Worm (Caenorhabditis elegans) whole organism, L4 larva: ENCODE results near the gene ceh-37.

Experiments
- F10B5.3 ChIP-seq: sonication (generic microtip); optimal IDR thresholded peaks from 2 replicates; lab custom pipeline; 2016; ENCODE audit warnings: mild to moderate bottlenecking, missing genetic modification characterization, missing compliant biosample characterization
- F37D6.2 ChIP-seq: sonication (generic microtip); optimal IDR thresholded peaks from 2 replicates; lab custom pipeline; 2016; ENCODE audit warnings: mild to moderate bottlenecking, missing genetic modification characterization, missing compliant biosample characterization
- Y105C5A.15 ChIP-seq: fragments of 200-800 bp; sonication (Bioruptor generic); IDR thresholded peaks from 2 replicates; pipeline ENCODE4 v1.3.6; 2022; ENCODE audit warnings: missing genetic modification characterization, missing compliant biosample characterization
- Y75B8A.6 ChIP-seq: fragments of 200-800 bp; sonication (Bioruptor generic); IDR thresholded peaks from 2 replicates; pipeline ENCODE4 v1.3.6; 2022; ENCODE audit warnings: missing genetic modification reagents, missing genetic modification characterization, missing compliant biosample characterization
- ZK546.5 ChIP-seq, 2 experiments: sonication (generic microtip); optimal IDR thresholded peaks; 2 replicates each; lab custom pipeline; 2017; ENCODE audit warnings: missing biosample characterization in 2 of 2, missing genetic modification characterization in 2 of 2
- aly-2 ChIP-seq: sonication (generic microtip); optimal IDR thresholded peaks from 2 replicates; lab custom pipeline; 2018; ENCODE audit warnings: missing biosample characterization, missing genetic modification characterization
- arid-1 ChIP-seq: fragments of 200-800 bp; sonication (Bioruptor generic); conservative IDR thresholded peaks from 2 replicates; pipeline ENCODE4 v1.3.6; 2022; ENCODE audit warnings: missing genetic modification reagents, missing genetic modification characterization, missing compliant biosample characterization
- attf-4 ChIP-seq: sonication (generic microtip); optimal IDR thresholded peaks from 3 replicates; lab custom pipeline; 2017; ENCODE audit warnings: missing biosample characterization, missing genetic modification characterization
- ceh-20 ChIP-seq: fragments of 200-800 bp; sonication (Bioruptor generic); IDR thresholded peaks from 2 replicates; pipeline ENCODE4 v1.3.6; 2022; ENCODE audit warnings: missing genetic modification reagents, missing genetic modification characterization, missing compliant biosample characterization
- ceh-28 ChIP-seq: fragments of 150-350 bp; optimal IDR thresholded peaks from 2 replicates; lab custom pipeline; 2014; ENCODE audit warnings: missing biosample characterization, missing genetic modification reagents, missing genetic modification characterization
- ceh-32 ChIP-seq: sonication (generic microtip); optimal IDR thresholded peaks from 2 replicates; lab custom pipeline; 2016; ENCODE audit warnings: mild to moderate bottlenecking, missing genetic modification characterization, missing compliant biosample characterization; ENCODE audit not compliant: poor library complexity
- ceh-62 ChIP-seq: sonication (generic microtip); optimal IDR thresholded peaks from 2 replicates; lab custom pipeline; 2017; ENCODE audit warnings: missing biosample characterization, missing genetic modification characterization
- ceh-82 ChIP-seq: sonication (generic microtip); optimal IDR thresholded peaks from 2 replicates; lab custom pipeline; 2017; ENCODE audit warnings: missing biosample characterization, missing genetic modification characterization
- ces-1 ChIP-seq: fragments of 150-350 bp; sonication (generic microtip); optimal IDR thresholded peaks from 4 replicates; lab custom pipeline; 2014; ENCODE audit warnings: missing biosample characterization, missing genetic modification reagents, missing genetic modification characterization
- daf-12 ChIP-seq: fragments of 150-350 bp; optimal IDR thresholded peaks from 2 replicates; lab custom pipeline; 2014; ENCODE audit warnings: missing biosample characterization, missing genetic modification reagents, missing genetic modification characterization
- daf-16 ChIP-seq, 3 experiments: sonication (generic microtip); optimal IDR thresholded peaks; 2 replicates each; lab custom pipeline; 2016 to 2017; ENCODE audit warnings: missing genetic modification characterization in 3 of 3, missing genetic modification reagents in 3 of 3, mild to moderate bottlenecking in 2 of 3, missing compliant biosample characterization in 2 of 3, missing biosample characterization in 1 of 3, moderate library complexity in 1 of 3
- fkh-10 ChIP-seq: fragments of 150-350 bp; optimal IDR thresholded peaks from 2 replicates; lab custom pipeline; 2014; ENCODE audit warnings: missing biosample characterization, missing genetic modification reagents, missing genetic modification characterization
- lin-13 ChIP-seq: fragments of 150-350 bp; optimal IDR thresholded peaks from 2 replicates; lab custom pipeline; 2014; ENCODE audit warnings: missing biosample characterization, missing genetic modification reagents, missing genetic modification characterization
- lin-15B ChIP-seq: fragments of 150-350 bp; sonication (generic microtip); optimal IDR thresholded peaks from 3 replicates; lab custom pipeline; 2014; ENCODE audit warnings: missing biosample characterization, missing genetic modification characterization
- lin-29 ChIP-seq: fragments of 200-800 bp; sonication (Bioruptor generic); IDR thresholded peaks from 2 replicates; pipeline ENCODE4 v1.3.6; 2022; ENCODE audit warnings: missing genetic modification reagents, missing genetic modification characterization, missing compliant biosample characterization
- lin-38 ChIP-seq: fragments of 200-800 bp; sonication (Bioruptor generic); IDR thresholded peaks from 2 replicates; pipeline ENCODE4 v1.3.6; 2022; ENCODE audit warnings: missing genetic modification reagents, missing genetic modification characterization, missing compliant biosample characterization
- lsy-2 ChIP-seq, 2 experiments: fragments of 150-350 bp in 1 of 2; sonication (generic microtip) in 1 of 2; optimal IDR thresholded peaks; 2 replicates each; lab custom pipeline; 2014 to 2017; ENCODE audit warnings: missing biosample characterization in 2 of 2, missing genetic modification characterization in 2 of 2
- madf-5 ChIP-seq, 2 experiments: fragments of 200-800 bp; sonication (Bioruptor generic); IDR thresholded peaks; 2 replicates each; pipeline ENCODE4 v1.3.6; 2022; ENCODE audit warnings: missing compliant biosample characterization in 2 of 2, missing genetic modification characterization in 2 of 2
- mdl-1 ChIP-seq, 2 experiments: fragments of 150-350 bp in 1 of 2; sonication (generic microtip) in 1 of 2; optimal IDR thresholded peaks; 2 replicates each; lab custom pipeline; 2014 to 2017; ENCODE audit warnings: missing biosample characterization in 2 of 2, missing genetic modification characterization in 2 of 2
- mdt-29 ChIP-seq: fragments of 200-800 bp; sonication (Bioruptor generic); IDR thresholded peaks from 2 replicates; pipeline ENCODE4 v1.3.6; 2022; ENCODE audit warnings: missing genetic modification reagents, missing genetic modification characterization, missing compliant biosample characterization
- mes-2 ChIP-seq: sonication (generic microtip); optimal IDR thresholded peaks from 2 replicates; lab custom pipeline; 2016; ENCODE audit warnings: missing genotype, mild to moderate bottlenecking, missing genetic modification characterization, missing compliant biosample characterization; ENCODE audit not compliant: poor library complexity, severe bottlenecking
- mxl-3 ChIP-seq: fragments of 200-800 bp; sonication (Bioruptor generic); optimal IDR thresholded peaks from 2 replicates; lab custom pipeline; 2018; ENCODE audit warnings: mild to moderate bottlenecking, missing genetic modification characterization, missing compliant biosample characterization
- nhr-10 ChIP-seq: fragments of 150-350 bp; optimal IDR thresholded peaks from 2 replicates; lab custom pipeline; 2014; ENCODE audit warnings: missing biosample characterization, missing genetic modification characterization
- nhr-102 ChIP-seq: sonication (generic microtip); optimal IDR thresholded peaks from 2 replicates; lab custom pipeline; 2016; ENCODE audit warnings: mild to moderate bottlenecking, missing genetic modification characterization, moderate library complexity, missing compliant biosample characterization
- nhr-237 ChIP-seq: sonication (generic microtip); optimal IDR thresholded peaks from 2 replicates; lab custom pipeline; 2017; ENCODE audit warnings: missing biosample characterization, missing genetic modification characterization
- nhr-25 ChIP-seq: sonication (generic microtip); optimal IDR thresholded peaks from 2 replicates; lab custom pipeline; 2017; ENCODE audit warnings: missing genetic modification characterization, mild to moderate bottlenecking, missing compliant biosample characterization, antibody characterized with exemption, moderate library complexity, borderline replicate concordance; ENCODE audit not compliant: insufficient read depth
- nhr-41 ChIP-seq: fragments of 200-800 bp; sonication (Bioruptor generic); IDR thresholded peaks from 2 replicates; pipeline ENCODE4 v1.3.6; 2022; ENCODE audit warnings: missing genetic modification reagents, missing genetic modification characterization, missing compliant biosample characterization
- nhr-42 ChIP-seq: fragments of 200-800 bp; sonication (Bioruptor generic); IDR thresholded peaks from 2 replicates; pipeline ENCODE4 v1.3.6; 2022; ENCODE audit warnings: missing genetic modification characterization, missing compliant biosample characterization
- php-3 ChIP-seq: fragments of 200-800 bp; sonication (Bioruptor generic); IDR thresholded peaks from 2 replicates; pipeline ENCODE4 v1.3.6; 2022; ENCODE audit warnings: missing genetic modification reagents, missing genetic modification characterization, missing compliant biosample characterization
- rbr-2 ChIP-seq: sonication (generic microtip); optimal IDR thresholded peaks from 2 replicates; lab custom pipeline; 2016; ENCODE audit warnings: missing genotype, missing genetic modification characterization, missing compliant biosample characterization
- set-16 ChIP-seq: fragments of 200-800 bp; sonication (Bioruptor generic); IDR thresholded peaks from 2 replicates; pipeline ENCODE4 v1.3.6; 2022; ENCODE audit warnings: missing genetic modification reagents, missing genetic modification characterization, missing compliant biosample characterization
- snpc-4 ChIP-seq: fragments of 150-350 bp; optimal IDR thresholded peaks from 2 replicates; lab custom pipeline; 2014; ENCODE audit warnings: missing biosample characterization, missing genetic modification characterization
- spr-1 ChIP-seq: sonication (generic microtip); optimal IDR thresholded peaks from 2 replicates; lab custom pipeline; 2016; ENCODE audit warnings: mild to moderate bottlenecking, missing genetic modification characterization, missing compliant biosample characterization
- tag-97 ChIP-seq: fragments of 200-800 bp; sonication (Bioruptor generic); IDR thresholded peaks from 2 replicates; pipeline ENCODE4 v1.3.6; 2022; ENCODE audit warnings: missing genetic modification characterization, missing compliant biosample characterization
- unc-62 ChIP-seq, 3 experiments: fragments of 150-350 bp in 1 of 3; sonication (generic microtip); optimal IDR thresholded peaks in 2 of 3; peaks in 1 of 3; 1 replicate in 1 of 3; 2 replicates in 2 of 3; lab custom pipeline; 2014 to 2017; ENCODE audit warnings: missing biosample characterization in 3 of 3, missing genetic modification characterization in 3 of 3, missing genetic modification reagents in 3 of 3, missing genotype in 1 of 3
- zfp-3 ChIP-seq: fragments of 200-800 bp; sonication (Bioruptor generic); conservative IDR thresholded peaks from 2 replicates; pipeline ENCODE4 v1.3.6; 2022; ENCODE audit warnings: missing genetic modification reagents, missing genetic modification characterization, missing compliant biosample characterization
- zip-11 ChIP-seq: fragments of 200-800 bp; sonication (Bioruptor generic); IDR thresholded peaks from 2 replicates; pipeline ENCODE4 v1.3.6; 2022; ENCODE audit warnings: missing genetic modification characterization, missing compliant biosample characterization
- ztf-11 ChIP-seq: fragments of 150-350 bp; optimal IDR thresholded peaks from 2 replicates; lab custom pipeline; 2014; ENCODE audit warnings: missing biosample characterization, missing genetic modification characterization

ceh-37 gene

DNA sequence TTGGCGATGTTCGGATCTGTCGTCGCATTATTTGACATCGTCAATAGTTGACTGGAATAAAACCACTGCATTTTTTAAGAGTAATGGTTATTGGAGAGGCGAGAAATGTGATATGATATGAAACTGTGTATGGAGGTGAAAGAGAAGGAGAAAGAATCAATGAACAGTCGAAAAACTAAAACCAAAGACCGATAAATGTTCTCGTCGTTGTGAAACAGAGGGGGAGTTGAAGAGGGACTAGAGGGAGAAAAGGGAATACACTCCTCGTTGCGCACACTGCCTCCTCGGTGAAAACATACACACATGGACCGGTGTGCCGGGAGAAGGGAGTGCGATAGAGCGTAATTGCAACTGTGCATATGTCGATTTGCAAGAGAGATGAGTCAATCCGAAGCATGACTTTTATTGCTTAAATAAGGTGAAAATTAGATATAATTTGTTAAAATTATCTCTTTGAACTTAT is 38.2 kb downstream of the ceh-37 start, which contains the start of gene sym-4 (continued):
- peak; percentile 50 for TF ChIP-seq attf-4 (tag; lab: Kevin White, UChicago)
- peak; percentile 81 to 98 for TF ChIP-seq mdl-1 (tag; optimal IDR thresholded peaks at IDR 0.05; lab: Kevin White, UChicago)
- TF ChIP-seq ztf-11: no peak
- TF ChIP-seq rbr-2 (tag; lab: Kevin White, UChicago): peak; percentile 89
- peak; percentile 97 for TF ChIP-seq lin-38 (GFP tag; lab: Robert Waterston, UW)
- no peak for TF ChIP-seq daf-12 (tag; lab: Kevin White, UChicago)
- TF ChIP-seq ceh-20 (GFP tag; lab: Robert Waterston, UW): peak; percentile 90
- TF ChIP-seq lin-13: peak; percentile 95
- peak; percentile 76 for TF ChIP-seq arid-1 (GFP tag; lab: Robert Waterston, UW)
- TF ChIP-seq tag-97: no peak
- no peak for TF ChIP-seq F10B5.3 (tag; lab: Kevin White, UChicago)
- TF ChIP-seq mdt-29 (GFP tag; lab: Robert Waterston, UW): peak; percentile 78
- no peak for TF ChIP-seq lin-15B
- TF ChIP-seq Y75B8A.6: no peak
- peak; percentile 88 for TF ChIP-seq nhr-102 (tag; lab: Kevin White, UChicago)
- peak; percentile 90 for TF ChIP-seq nhr-25 (tag; lab: Kevin White, UChicago)
- TF ChIP-seq nhr-237 (tag; lab: Kevin White, UChicago): peak; percentile 32
- peak; percentile 76 to 91 for TF ChIP-seq lsy-2 (tag; optimal IDR thresholded peaks at IDR 0.05; lab: Kevin White, UChicago)
- TF ChIP-seq zip-11 (GFP tag; lab: Robert Waterston, UW): no peak
- peak; percentile 65 for TF ChIP-seq ceh-28 (tag; lab: Kevin White, UChicago)
- TF ChIP-seq nhr-41: peak; percentile 46; the same call in 1 of the 2 replicates
- peak; percentile 82; the same call in 1 of the 2 replicates for TF ChIP-seq nhr-42
- peak in 1 of 2 experiments; percentile 27 for TF ChIP-seq ZK546.5 (tag; optimal IDR thresholded peaks at IDR 0.05; lab: Kevin White, UChicago)
- peak in 1 of 2 experiments; percentile 32 for TF ChIP-seq daf-16 (GFP tag; optimal IDR thresholded peaks at IDR 0.05; lab: Kevin White, UChicago)
- TF ChIP-seq daf-16 (tag; optimal IDR thresholded peaks at IDR 0.05; lab: Kevin White, UChicago): peak; percentile 89
- no peak for TF ChIP-seq aly-2 (tag; lab: Kevin White, UChicago)
- peak; percentile 89 for TF ChIP-seq nhr-10 (tag; lab: Kevin White, UChicago)
- no peak for TF ChIP-seq Y105C5A.15 (GFP tag; lab: Robert Waterston, UW)
- no peak for TF ChIP-seq unc-62 (GFP tag; optimal IDR thresholded peaks at IDR 0.05 in 1 of 2; lab: Kevin White, UChicago)
- TF ChIP-seq unc-62 (tag; optimal IDR thresholded peaks at IDR 0.05; lab: Kevin White, UChicago): no peak
- no peak for TF ChIP-seq ceh-82
- TF ChIP-seq ceh-32 (tag; lab: Kevin White, UChicago): no peak
- TF ChIP-seq zfp-3 (GFP tag; lab: Robert Waterston, UW): peak; percentile 82
- no peak for TF ChIP-seq madf-5 (GFP tag; IDR thresholded peaks at IDR 0.05; lab: Robert Waterston, UW)
- TF ChIP-seq lin-29 (GFP tag; lab: Robert Waterston, UW): no peak
- no peak for TF ChIP-seq ceh-62 (tag; lab: Kevin White, UChicago)
- peak; percentile 49; the same call in 1 of the 2 replicates for TF ChIP-seq php-3 (GFP tag; lab: Robert Waterston, UW)
- peak; percentile 41 for TF ChIP-seq F37D6.2
- peak; percentile 35 for TF ChIP-seq fkh-10 (GFP tag; lab: Kevin White, UChicago)
- TF ChIP-seq spr-1 (tag; lab: Kevin White, UChicago): peak; percentile 82
- TF ChIP-seq set-16 (GFP tag; lab: Robert Waterston, UW): peak; percentile 41; the same call in 1 of the 2 replicates
- TF ChIP-seq snpc-4: no peak
- TF ChIP-seq mxl-3 (GFP tag; lab: Kevin White, UChicago): peak; percentile 100
- TF ChIP-seq ces-1 (GFP tag; lab: Kevin White, UChicago): no peak
- TF ChIP-seq mes-2 (tag; lab: Kevin White, UChicago): peak; percentile 82
